Worm (Caenorhabditis elegans) whole organism, L2 larva: Measurements from ENCODE around the gene F58G11.4.

ENCODE experiments used
- C34F6.9 ChIP-seq: fragments of 150-350 bp; optimal IDR thresholded peaks from 2 replicates; lab custom pipeline; 2014; ENCODE audit warnings: missing biosample characterization, missing genetic modification characterization
- F13H6.1 ChIP-seq: sonication (generic microtip); optimal IDR thresholded peaks from 2 replicates; lab custom pipeline; 2016; ENCODE audit warnings: missing genetic modification characterization, missing compliant biosample characterization
- R02D3.7 ChIP-seq: fragments of 150-350 bp; optimal IDR thresholded peaks from 2 replicates; lab custom pipeline; 2014; ENCODE audit warnings: missing biosample characterization, missing genetic modification characterization
- Y55F3AM.14 ChIP-seq: fragments of 200-800 bp; sonication (Bioruptor generic); optimal IDR thresholded peaks from 2 replicates; lab custom pipeline; 2018; ENCODE audit warnings: mild to moderate bottlenecking, missing genetic modification characterization, missing compliant biosample characterization
- ZK546.5 ChIP-seq: sonication (generic microtip); optimal IDR thresholded peaks from 2 replicates; lab custom pipeline; 2017; ENCODE audit warnings: missing biosample characterization, missing genetic modification characterization
- alr-1 ChIP-seq: fragments of 150-350 bp; optimal IDR thresholded peaks from 2 replicates; lab custom pipeline; 2014; ENCODE audit warnings: missing biosample characterization, missing genetic modification characterization
- ama-1 ChIP-seq: fragments of 150-350 bp; optimal IDR thresholded peaks from 2 replicates; lab custom pipeline; 2018; ENCODE audit warnings: inconsistent platforms
- blmp-1 ChIP-seq: sonication (generic microtip); optimal IDR thresholded peaks from 2 replicates; lab custom pipeline; 2017; ENCODE audit warnings: missing genetic modification characterization, mild to moderate bottlenecking, missing compliant biosample characterization, antibody characterized with exemption, moderate library complexity; ENCODE audit not compliant: insufficient read depth
- crh-2 ChIP-seq: sonication (generic microtip); optimal IDR thresholded peaks from 2 replicates; lab custom pipeline; 2017; ENCODE audit warnings: missing biosample characterization, missing genetic modification characterization
- egl-27 ChIP-seq: sonication (generic microtip); optimal IDR thresholded peaks from 3 replicates; lab custom pipeline; 2017; ENCODE audit warnings: missing biosample characterization, missing genetic modification reagents, missing genetic modification characterization
- elt-3 ChIP-seq: sonication (generic microtip); optimal IDR thresholded peaks from 2 replicates; lab custom pipeline; 2017; ENCODE audit warnings: missing biosample characterization, missing genetic modification characterization
- gmeb-1 ChIP-seq: fragments of 150-350 bp; optimal IDR thresholded peaks from 2 replicates; lab custom pipeline; 2014; ENCODE audit warnings: missing biosample characterization, missing genetic modification characterization
- lin-11 ChIP-seq: fragments of 150-350 bp; sonication (generic microtip); optimal IDR thresholded peaks from 2 replicates; lab custom pipeline; 2014; ENCODE audit warnings: missing biosample characterization, missing genetic modification characterization, inconsistent platforms, mixed read lengths
- lin-13 ChIP-seq: fragments of 150-350 bp; optimal IDR thresholded peaks from 2 replicates; lab custom pipeline; 2014; ENCODE audit warnings: missing biosample characterization, missing genetic modification reagents, missing genetic modification characterization
- lin-39 ChIP-seq: fragments of 150-350 bp; optimal IDR thresholded peaks from 2 replicates; lab custom pipeline; 2014; ENCODE audit warnings: missing biosample characterization, missing genetic modification reagents, missing genetic modification characterization
- lsy-2 ChIP-seq, 2 experiments: fragments of 150-350 bp in 1 of 2; sonication (generic microtip) in 1 of 2; optimal IDR thresholded peaks; 2 replicates each; lab custom pipeline; 2014 to 2017; ENCODE audit warnings: missing biosample characterization in 2 of 2, missing genetic modification characterization in 2 of 2
- mdl-1 ChIP-seq, 2 experiments: fragments of 150-350 bp in 1 of 2; sonication (generic microtip) in 1 of 2; optimal IDR thresholded peaks; 2 replicates each; lab custom pipeline; 2017; ENCODE audit warnings: missing biosample characterization in 2 of 2, missing genetic modification characterization in 2 of 2
- nhr-129 ChIP-seq: fragments of 150-350 bp; optimal IDR thresholded peaks from 2 replicates; lab custom pipeline; 2014; ENCODE audit warnings: missing biosample characterization, missing genetic modification characterization
- nhr-21 ChIP-seq: fragments of 150-350 bp; optimal IDR thresholded peaks from 2 replicates; lab custom pipeline; 2014; ENCODE audit warnings: missing biosample characterization, missing genetic modification characterization
- peb-1 ChIP-seq: fragments of 150-350 bp; optimal IDR thresholded peaks from 2 replicates; lab custom pipeline; 2014; ENCODE audit warnings: missing biosample characterization, missing genetic modification characterization
- sem-4 ChIP-seq: fragments of 150-350 bp; optimal IDR thresholded peaks from 2 replicates; lab custom pipeline; 2014; ENCODE audit warnings: missing biosample characterization, missing genetic modification reagents, missing genetic modification characterization
- sma-3 ChIP-seq: sonication (generic microtip); optimal IDR thresholded peaks from 2 replicates; lab custom pipeline; 2016; ENCODE audit warnings: missing genetic modification reagents, missing genetic modification characterization, missing compliant biosample characterization
- sma-9 ChIP-seq, 2 experiments: fragments of 150-350 bp in 1 of 2; sonication (generic microtip) in 1 of 2; optimal IDR thresholded peaks; 2 replicates each; lab custom pipeline; 2014 to 2016; ENCODE audit warnings: missing genetic modification characterization in 2 of 2, mild to moderate bottlenecking in 1 of 2, missing biosample characterization in 1 of 2, missing compliant biosample characterization in 1 of 2, missing genetic modification reagents in 1 of 2, moderate library complexity in 1 of 2
- unc-39 ChIP-seq: fragments of 150-350 bp; optimal IDR thresholded peaks from 2 replicates; lab custom pipeline; 2014; ENCODE audit warnings: missing biosample characterization, missing genetic modification characterization
- unc-55 ChIP-seq: fragments of 150-350 bp; sonication (generic microtip); optimal IDR thresholded peaks from 3 replicates; lab custom pipeline; 2014; ENCODE audit warnings: missing biosample characterization, missing genetic modification reagents, missing genetic modification characterization
- zag-1 ChIP-seq: fragments of 150-350 bp; optimal IDR thresholded peaks from 2 replicates; lab custom pipeline; 2014; ENCODE audit warnings: missing biosample characterization, missing genetic modification characterization
- ztf-1 ChIP-seq: fragments of 200-800 bp; sonication (Bioruptor generic); conservative IDR thresholded peaks from 2 replicates; pipeline ENCODE4 v1.3.6; 2022; ENCODE audit warnings: missing genetic modification characterization, missing compliant biosample characterization
- ztf-4 ChIP-seq: fragments of 150-350 bp; optimal IDR thresholded peaks from 2 replicates; lab custom pipeline; 2014; ENCODE audit warnings: missing biosample characterization, missing genetic modification characterization

Gene F58G11.4

ce11 chrV:13671911-13672639 is at the start of gene F58G11.4, which contains the start of gene mip-2:
Gene F58G11.4 (plus strand): TSS chrV:13672589.
Gene mip-2 (minus strand): TSS chrV:13671958.
- TF ChIP-seq sma-3 (GFP tag; lab: Kevin White, UChicago): no peak
- no peak for TF ChIP-seq ZK546.5 (tag; lab: Kevin White, UChicago)

- TF ChIP-seq egl-27 (no peak), nhr-21 (tag; lab: Kevin White, UChicago) (no peak), lin-13 (GFP tag; lab: Kevin White, UChicago) (no peak), lin-39 (tag; lab: Kevin White, UChicago) (no peak), alr-1 (tag; lab: Kevin White, UChicago) (no peak), R02D3.7 (tag; lab: Kevin White, UChicago) (no peak), Y55F3AM.14 (GFP tag; lab: Kevin White, UChicago) (no peak), lsy-2 (tag; optimal IDR thresholded peaks at IDR 0.05; lab: Kevin White, UChicago) (no peak), F13H6.1 (tag; lab: Kevin White, UChicago) (no peak), mdl-1 (tag; optimal IDR thresholded peaks at IDR 0.05; lab: Kevin White, UChicago) (no peak), zag-1 (tag; lab: Kevin White, UChicago) (no peak), unc-55 (GFP tag; lab: Kevin White, UChicago) (no peak), crh-2 (no peak), ztf-4 (tag; lab: Kevin White, UChicago) (no peak), peb-1 (tag; lab: Kevin White, UChicago) (no peak), elt-3 (no peak)
These were observed 48.0 kb upstream of the F58G11.4 start, which contains the start of gene F53F4.11 for ce11 chrV:13624424-13624823. Gene F53F4.11 (minus strand): TSS chrV:13624524.

- TF ChIP-seq unc-55 (GFP tag; lab: Kevin White, UChicago): peak; percentile 70
- TF ChIP-seq nhr-129 (tag; lab: Kevin White, UChicago): peak; percentile 33
- TF ChIP-seq ztf-1 (GFP tag; lab: Robert Waterston, UW): no peak
- TF ChIP-seq lin-11 (tag; lab: Kevin White, UChicago): peak; percentile 10
- TF ChIP-seq C34F6.9: peak; percentile 42
- TF ChIP-seq R02D3.7 (tag; lab: Kevin White, UChicago): peak; percentile 23
- TF ChIP-seq zag-1 (tag; lab: Kevin White, UChicago): no peak
These were observed 46.8 kb upstream of the F58G11.4 start, which contains the start of the genes nduv-2 and F53F4.12 for ce11 chrV:13625517-13626097. Gene nduv-2 (minus strand): TSS chrV:13625567. Gene F53F4.12 (plus strand): TSS chrV:13626047.

- TF ChIP-seq C34F6.9 (peak; percentile 72), nhr-129 (tag; lab: Kevin White, UChicago) (peak; percentile 52), lsy-2 (tag; optimal IDR thresholded peaks at IDR 0.05; lab: Kevin White, UChicago) (no peak), unc-39 (tag; lab: Kevin White, UChicago) (no peak), unc-55 (GFP tag; lab: Kevin White, UChicago) (peak; percentile 8)
These were observed 45.2 kb upstream of the F58G11.4 start, which contains the start of gene sde-2 for ce11 chrV:13627103-13627623. Gene sde-2 (plus strand): TSS chrV:13627573.

- TF ChIP-seq sma-9 (GFP tag; optimal IDR thresholded peaks at IDR 0.05; lab: Kevin White, UChicago): no peak
- TF ChIP-seq sma-9 (tag; optimal IDR thresholded peaks at IDR 0.05; lab: Kevin White, UChicago): no peak
- no peak for TF ChIP-seq blmp-1 (tag; lab: Kevin White, UChicago)
These were observed 38.2 kb upstream of the F58G11.4 start, which contains the start of gene H37A05.2 for ce11 chrV:13634149-13634548. Gene H37A05.2 (minus strand): TSS chrV:13634249.

- TF ChIP-seq ztf-4 (tag; lab: Kevin White, UChicago) (no peak), crh-2 (no peak), gmeb-1 (no peak), sem-4 (no peak), ama-1 (no peak), lin-13 (GFP tag; lab: Kevin White, UChicago) (no peak), ZK546.5 (tag; lab: Kevin White, UChicago) (no peak)
- TF ChIP-seq, all 48 proteins: peak for 0
These were observed 36.0 kb upstream of the F58G11.4 start for ce11 chrV:13636411-13636810.
